Fruit fly (Drosophila melanogaster) whole organism, pupa: Measurements from ENCODE around the gene Sr-CIV.

Source experiments
- CG15710 ChIP-seq: fragments of 200-800 bp; sonication (Bioruptor generic); optimal IDR thresholded peaks from 2 replicates; lab custom pipeline; 2018; ENCODE audit warnings: missing biosample characterization, mild to moderate bottlenecking, missing genetic modification characterization, moderate library complexity
- CG8159 ChIP-seq: fragments of 200-800 bp; sonication (Bioruptor generic); optimal IDR thresholded peaks from 3 replicates; lab custom pipeline; 2018; ENCODE audit warnings: missing biosample characterization, mild to moderate bottlenecking, missing genetic modification characterization, moderate library complexity
- D1 ChIP-seq: fragments of 200-800 bp; sonication (Bioruptor generic); optimal IDR thresholded peaks from 2 replicates; lab custom pipeline; 2018; ENCODE audit warnings: missing biosample characterization, mild to moderate bottlenecking, missing genetic modification characterization, moderate library complexity
- EcR ChIP-seq: fragments of 200-800 bp; sonication (Bioruptor generic); optimal IDR thresholded peaks from 3 replicates; lab custom pipeline; 2019; ENCODE audit warnings: missing biosample characterization, missing genetic modification characterization, mild to moderate bottlenecking, moderate library complexity, missing genetic modification reagents
- Snoo ChIP-seq: fragments of 200-800 bp; sonication (Bioruptor generic); optimal IDR thresholded peaks from 3 replicates; lab custom pipeline; 2017; ENCODE audit warnings: missing biosample characterization, mild to moderate bottlenecking, missing genetic modification characterization, inconsistent platforms

Gene Sr-CIV

dm6 chr2L:3475168-3475567 is 48.7 kb downstream of the Sr-CIV start:
- peak; percentile 28 for TF ChIP-seq CG15710 (tag; lab: Kevin White, UChicago)
- peak; percentile 36 for TF ChIP-seq CG8159
- TF ChIP-seq EcR (GFP tag; lab: Kevin White, UChicago), result peak; percentile 70
- peak; percentile 22 for TF ChIP-seq Snoo (tag; lab: Kevin White, UChicago)
- no peak for TF ChIP-seq D1 (tag; lab: Kevin White, UChicago)
